Worm (Caenorhabditis elegans) whole organism, L3 larva: Measurements from ENCODE around the gene T19D2.13.

Experiments
- R02D3.7 ChIP-seq: fragments of 150-350 bp; optimal IDR thresholded peaks from 2 replicates; lab custom pipeline; 2014; ENCODE audit warnings: missing biosample characterization, missing genetic modification characterization
- ceh-28 ChIP-seq: fragments of 150-350 bp; optimal IDR thresholded peaks from 2 replicates; lab custom pipeline; 2014; ENCODE audit warnings: missing biosample characterization, missing genetic modification reagents, missing genetic modification characterization
- jun-1 ChIP-seq: fragments of 150-350 bp; optimal IDR thresholded peaks from 2 replicates; lab custom pipeline; 2014; ENCODE audit warnings: missing biosample characterization, missing genetic modification reagents, missing genetic modification characterization
- skn-1 ChIP-seq: fragments of 150-350 bp; optimal IDR thresholded peaks from 2 replicates; lab custom pipeline; 2014; ENCODE audit warnings: missing biosample characterization, missing genetic modification characterization

ce11 chrX:3937884-3938283 is 4.3 kb downstream of the T19D2.13 start:
- TF ChIP-seq jun-1 (tag; lab: Kevin White, UChicago) (no peak), ceh-28 (tag; lab: Kevin White, UChicago) (no peak), R02D3.7 (tag; lab: Kevin White, UChicago) (no peak), skn-1 (tag; lab: Kevin White, UChicago) (no peak)
